Worm (Caenorhabditis elegans) whole organism, late embryonic: Measurements from ENCODE around the gene alx-1.

Experiments used
- C38D4.7 ChIP-seq: fragments of 200-800 bp; sonication (Bioruptor generic); optimal IDR thresholded peaks from 2 replicates; lab custom pipeline; 2018; ENCODE audit warnings: mild to moderate bottlenecking, missing genetic modification characterization, moderate library complexity, missing compliant biosample characterization
- ceh-30 ChIP-seq: fragments of 150-350 bp; optimal IDR thresholded peaks from 2 replicates; lab custom pipeline; 2014; ENCODE audit warnings: missing biosample characterization, missing genetic modification characterization
- lim-6 ChIP-seq: sonication (generic microtip); optimal IDR thresholded peaks from 2 replicates; lab custom pipeline; 2016; ENCODE audit warnings: missing genetic modification characterization, missing compliant biosample characterization
- nhr-11 ChIP-seq: fragments of 150-350 bp; optimal IDR thresholded peaks from 2 replicates; lab custom pipeline; 2014; ENCODE audit warnings: missing biosample characterization, missing genetic modification characterization
- pha-4 ChIP-seq: fragments of 150-350 bp; optimal IDR thresholded peaks from 2 replicates; lab custom pipeline; 2018; ENCODE audit warnings: missing biosample characterization, missing genetic modification reagents, missing genetic modification characterization
- sdc-2 ChIP-seq: sonication (generic microtip); optimal IDR thresholded peaks from 2 replicates; lab custom pipeline; 2016; ENCODE audit warnings: missing genotype, missing genetic modification characterization, missing compliant biosample characterization

- TF ChIP-seq sdc-2 (tag; lab: Kevin White, UChicago), result no peak
- no peak for TF ChIP-seq C38D4.7 (GFP tag; lab: Kevin White, UChicago)
- no peak for TF ChIP-seq lim-6 (tag; lab: Kevin White, UChicago)
- no peak for TF ChIP-seq pha-4 (tag; lab: Kevin White, UChicago)
- no peak for TF ChIP-seq ceh-30 (tag; lab: Kevin White, UChicago)
- TF ChIP-seq nhr-11 (tag; lab: Kevin White, UChicago), result no peak
Observed at ce11 chrIII:9965444-9965843, 8.3 kb downstream of the alx-1 start.
